Worm (Caenorhabditis elegans) whole organism, young adult: ENCODE data around the gene C35A5.10.
A peak's percentile ranks its signal among the peaks of the same experiment; 100 is the strongest.
"Not testable (repeated sequence)": the region's sequence is repeated elsewhere in the genome, so short reads cannot be mapped to it uniquely, and the experiment has no call there.

Source experiments
- F23B12.7 ChIP-seq: sonication (generic microtip); optimal IDR thresholded peaks from 2 replicates; lab custom pipeline; 2017; ENCODE audit warnings: missing genetic modification characterization, mild to moderate bottlenecking, missing compliant biosample characterization, antibody characterized with exemption, moderate library complexity; ENCODE audit not compliant: insufficient read depth
- F37B4.10 ChIP-seq: fragments of 200-800 bp; sonication (Bioruptor generic); IDR thresholded peaks from 2 replicates; pipeline ENCODE4 v1.3.6; 2022; ENCODE audit warnings: missing genetic modification characterization, missing compliant biosample characterization
- F49E8.2 ChIP-seq: sonication (generic microtip); optimal IDR thresholded peaks from 3 replicates; lab custom pipeline; 2017; ENCODE audit warnings: missing genetic modification characterization, mild to moderate bottlenecking, missing compliant biosample characterization, antibody characterized with exemption, moderate library complexity; ENCODE audit not compliant: insufficient read depth
- F55B11.4 ChIP-seq: sonication (generic microtip); optimal IDR thresholded peaks from 2 replicates; lab custom pipeline; 2016; ENCODE audit warnings: missing compliant biosample characterization, missing genetic modification characterization, borderline replicate concordance; ENCODE audit not compliant: insufficient read depth
- ama-1 ChIP-seq, 3 experiments: fragments of 150-350 bp in 1 of 3; sonication (generic microtip) in 2 of 3; optimal IDR thresholded peaks; 2 replicates each; lab custom pipeline; 2014 to 2018; ENCODE audit warnings: missing biosample characterization in 2 of 3, missing genetic modification characterization in 2 of 3, missing genetic modification reagents in 2 of 3
- bed-1 ChIP-seq: fragments of 200-800 bp; sonication (Bioruptor generic); IDR thresholded peaks from 2 replicates; pipeline ENCODE4 v1.3.6; 2022; ENCODE audit warnings: missing genetic modification reagents, missing genetic modification characterization, missing compliant biosample characterization
- ets-4 ChIP-seq: fragments of 200-800 bp; sonication (Bioruptor generic); optimal IDR thresholded peaks from 2 replicates; lab custom pipeline; 2018; ENCODE audit warnings: mild to moderate bottlenecking, missing genetic modification characterization, missing compliant biosample characterization
- gei-17 ChIP-seq: fragments of 200-800 bp; sonication (Bioruptor generic); optimal IDR thresholded peaks from 2 replicates; lab custom pipeline; 2018; ENCODE audit warnings: mild to moderate bottlenecking, missing genetic modification characterization, missing compliant biosample characterization
- let-607 ChIP-seq, 2 experiments: fragments of 200-800 bp in 1 of 2; sonication (Bioruptor generic) in 1 of 2; sonication (generic microtip) in 1 of 2; optimal IDR thresholded peaks; 2 replicates each; lab custom pipeline; 2016 to 2018; ENCODE audit warnings: mild to moderate bottlenecking in 2 of 2, missing compliant biosample characterization in 2 of 2, missing genetic modification characterization in 2 of 2, moderate library complexity in 2 of 2, missing genotype in 1 of 2
- nfya-1 ChIP-seq: sonication (generic microtip); optimal IDR thresholded peaks from 2 replicates; lab custom pipeline; 2017; ENCODE audit warnings: antibody characterized with exemption, missing compliant biosample characterization, missing genetic modification characterization, borderline replicate concordance; ENCODE audit not compliant: insufficient read depth
- nfyb-1 ChIP-seq: fragments of 200-800 bp; sonication (Bioruptor generic); IDR thresholded peaks from 2 replicates; pipeline ENCODE4 v1.3.6; 2022; ENCODE audit warnings: missing genetic modification reagents, missing genetic modification characterization, missing compliant biosample characterization
- snpc-4 ChIP-seq, 5 experiments: fragments of 150-350 bp in 1 of 5; sonication (generic microtip) in 4 of 5; optimal IDR thresholded peaks; 2 replicates each; lab custom pipeline; 2014 to 2018; ENCODE audit warnings: missing genetic modification characterization in 5 of 5, missing biosample characterization in 3 of 5, antibody characterized with exemption in 2 of 5, mild to moderate bottlenecking in 2 of 5, missing compliant biosample characterization in 2 of 5, missing genotype in 2 of 5, moderate library complexity in 2 of 5, missing genetic modification reagents in 1 of 5
- ztf-6 ChIP-seq: fragments of 200-800 bp; sonication (Bioruptor generic); IDR thresholded peaks from 2 replicates; pipeline ENCODE4 v1.3.6; 2022; ENCODE audit warnings: missing genetic modification reagents, missing genetic modification characterization, missing compliant biosample characterization

ce11 chrV:10456801-10457200 lies 47.2 kb upstream of the C35A5.10 start:
- TF ChIP-seq snpc-4 (GFP tag; optimal IDR thresholded peaks at IDR 0.05; lab: Kevin White, UChicago); gei-17; ama-1 (optimal IDR thresholded peaks at IDR 0.05; lab: Kevin White, UChicago); ama-1 (GFP tag; optimal IDR thresholded peaks at IDR 0.05; lab: Kevin White, UChicago); F23B12.7 (tag; lab: Kevin White, UChicago); let-607 (tag; optimal IDR thresholded peaks at IDR 0.05; lab: Kevin White, UChicago); ets-4 (GFP tag; lab: Kevin White, UChicago); F55B11.4 (tag; lab: Kevin White, UChicago); nfya-1 (tag; lab: Kevin White, UChicago); ztf-6 (GFP tag; lab: Robert Waterston, UW); F49E8.2 (tag; lab: Kevin White, UChicago); F37B4.10 (GFP tag; lab: Robert Waterston, UW); bed-1 (GFP tag; lab: Robert Waterston, UW); nfyb-1 (GFP tag; lab: Robert Waterston, UW): not testable (repeated sequence)
- peak in 3 of 4 experiments; percentile 45 to 85 (median 72) for TF ChIP-seq snpc-4 (tag; optimal IDR thresholded peaks at IDR 0.05; lab: Kevin White, UChicago)
